Worm (Caenorhabditis elegans) whole organism, L4 larva: Measurements from ENCODE around the gene srh-17.

ENCODE experiments used
- lin-15B ChIP-seq: fragments of 150-350 bp; sonication (generic microtip); optimal IDR thresholded peaks from 3 replicates; lab custom pipeline; 2014; ENCODE audit warnings: missing biosample characterization, missing genetic modification characterization
- nhr-77 ChIP-seq: fragments of 150-350 bp; optimal IDR thresholded peaks from 2 replicates; lab custom pipeline; 2014; ENCODE audit warnings: missing biosample characterization, missing genetic modification characterization
- zag-1 ChIP-seq: fragments of 150-350 bp; optimal IDR thresholded peaks from 2 replicates; lab custom pipeline; 2014; ENCODE audit warnings: missing biosample characterization, missing genetic modification characterization

DNA sequence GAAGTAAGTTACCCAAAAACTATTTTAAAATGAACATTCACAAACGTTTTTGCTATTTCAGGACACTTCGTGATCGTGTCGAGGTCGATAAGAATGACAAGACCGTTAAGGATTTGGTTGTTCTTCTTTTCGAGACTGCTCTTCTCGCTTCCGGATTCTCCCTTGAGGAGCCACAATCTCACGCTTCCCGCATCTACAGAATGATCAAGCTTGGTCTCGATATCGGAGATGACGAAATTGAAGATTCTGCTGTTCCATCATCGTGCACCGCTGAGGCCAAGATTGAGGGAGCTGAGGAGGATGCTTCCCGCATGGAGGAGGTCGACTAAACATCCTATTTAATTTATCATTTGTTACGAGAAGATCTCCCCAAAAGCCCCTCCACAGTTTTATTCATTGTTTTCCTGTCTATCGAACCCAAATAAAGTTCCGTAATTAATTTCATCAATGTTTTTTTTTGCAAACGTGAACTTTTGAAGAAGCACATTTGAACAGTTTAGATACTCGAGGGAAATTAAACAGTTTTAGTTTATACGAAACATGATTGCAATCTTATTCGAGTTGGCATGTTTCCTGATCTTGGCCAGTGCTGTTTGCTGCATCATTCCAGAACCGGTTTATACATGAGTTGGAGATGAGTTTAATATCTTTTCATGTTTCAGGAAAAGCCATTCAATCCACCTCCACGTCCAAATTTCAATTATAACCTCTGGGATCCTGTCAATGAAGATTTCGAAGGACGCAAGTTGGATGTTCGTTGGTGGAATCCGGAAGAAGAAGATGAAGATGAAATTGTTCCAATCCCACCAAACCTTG is 27.2 kb downstream of the srh-17 start, which contains the start of gene C47E8.11:
- TF ChIP-seq lin-15B (tag; lab: Kevin White, UChicago) = no peak
- no peak for TF ChIP-seq zag-1
- no peak for TF ChIP-seq nhr-77 (tag; lab: Kevin White, UChicago)
